Fruit fly (Drosophila melanogaster) whole organism, prepupa: ENCODE data around the gene CG3301.

Experiments used
- CG10669 ChIP-seq: fragments of 200-800 bp; sonication (Bioruptor generic); optimal IDR thresholded peaks from 3 replicates; lab custom pipeline; 2018; ENCODE audit warnings: missing biosample characterization, mild to moderate bottlenecking, missing genetic modification characterization, moderate library complexity
- CG11762 ChIP-seq: fragments of 200-800 bp; sonication (Bioruptor generic); optimal IDR thresholded peaks from 3 replicates; lab custom pipeline; 2016; ENCODE audit warnings: missing biosample characterization, missing genetic modification characterization; ENCODE audit not compliant: insufficient read depth
- CG15336 ChIP-seq: fragments of 200-800 bp; sonication (Bioruptor generic); IDR thresholded peaks from 2 replicates; pipeline ENCODE4 v1.3.6; 2022; ENCODE audit warnings: missing biosample characterization, missing genetic modification characterization
- CG1621 ChIP-seq: fragments of 200-800 bp; sonication (Bioruptor generic); optimal IDR thresholded peaks from 3 replicates; lab custom pipeline; 2018; ENCODE audit warnings: missing biosample characterization, mild to moderate bottlenecking, missing genetic modification characterization
- CG3032 ChIP-seq: fragments of 200-800 bp; optimal IDR thresholded peaks from 2 replicates; lab custom pipeline; 2019; ENCODE audit warnings: missing biosample characterization, mild to moderate bottlenecking, missing genetic modification characterization, moderate library complexity
- CG32006 ChIP-seq: fragments of 200-800 bp; sonication (Bioruptor generic); optimal IDR thresholded peaks from 3 replicates; lab custom pipeline; 2017; ENCODE audit warnings: missing biosample characterization, mild to moderate bottlenecking, missing genetic modification characterization
- CG34406 ChIP-seq: fragments of 200-800 bp; sonication (Bioruptor generic); optimal IDR thresholded peaks from 3 replicates; lab custom pipeline; 2016; ENCODE audit warnings: missing biosample characterization, missing genetic modification characterization
- CG3919 ChIP-seq: fragments of 200-800 bp; sonication (Bioruptor generic); optimal IDR thresholded peaks from 3 replicates; lab custom pipeline; 2016; ENCODE audit warnings: missing biosample characterization, missing genetic modification characterization
- CG6163 ChIP-seq: fragments of 200-800 bp; sonication (Bioruptor generic); IDR thresholded peaks from 3 replicates; pipeline ENCODE4 v1.3.6; 2022; ENCODE audit warnings: missing biosample characterization, missing genetic modification characterization
- CG6792 ChIP-seq: fragments of 200-800 bp; sonication (Bioruptor generic); optimal IDR thresholded peaks from 3 replicates; lab custom pipeline; 2016; ENCODE audit warnings: missing biosample characterization, missing genetic modification characterization
- CG6854 ChIP-seq: fragments of 200-800 bp; sonication (Bioruptor generic); optimal IDR thresholded peaks from 2 replicates; lab custom pipeline; 2017; ENCODE audit warnings: missing biosample characterization, mild to moderate bottlenecking, missing genetic modification characterization
- CG7368 ChIP-seq: fragments of 200-800 bp; sonication (Bioruptor generic); optimal IDR thresholded peaks from 3 replicates; lab custom pipeline; 2016; ENCODE audit warnings: missing biosample characterization, missing genetic modification characterization
- CG8632 ChIP-seq: fragments of 200-800 bp; sonication (Bioruptor generic); optimal IDR thresholded peaks from 3 replicates; lab custom pipeline; 2016; ENCODE audit warnings: missing biosample characterization, missing genetic modification characterization
- Eip75B ChIP-seq: fragments of 200-800 bp; sonication (Bioruptor generic); optimal IDR thresholded peaks from 3 replicates; lab custom pipeline; 2016; ENCODE audit warnings: missing biosample characterization, missing genetic modification characterization
- Eip78C ChIP-seq: fragments of 200-800 bp; sonication (Bioruptor generic); peaks from one replicate; lab custom pipeline; 2016; ENCODE audit warnings: missing biosample characterization, missing genetic modification characterization
- Eip93F ChIP-seq: fragments of 200-800 bp; sonication (Bioruptor generic); optimal IDR thresholded peaks from 2 replicates; lab custom pipeline; 2016; ENCODE audit warnings: missing biosample characterization, mild to moderate bottlenecking, missing genetic modification characterization
- Ets21C ChIP-seq: fragments of 200-800 bp; sonication (Bioruptor generic); optimal IDR thresholded peaks from 3 replicates; lab custom pipeline; 2016; ENCODE audit warnings: missing biosample characterization, missing genetic modification characterization
- Ets96B ChIP-seq: fragments of 200-800 bp; optimal IDR thresholded peaks from 2 replicates; lab custom pipeline; 2019; ENCODE audit warnings: missing biosample characterization, mild to moderate bottlenecking, missing genetic modification characterization, moderate library complexity
- Hr38 ChIP-seq: sonication (Bioruptor generic); optimal IDR thresholded peaks from 2 replicates; lab custom pipeline; 2016; ENCODE audit warnings: missing biosample characterization, missing genetic modification characterization
- Hr39 ChIP-seq: fragments of 200-800 bp; sonication (Bioruptor generic); optimal IDR thresholded peaks from 2 replicates; lab custom pipeline; 2016; ENCODE audit warnings: missing biosample characterization, missing genetic modification characterization
- Met ChIP-seq: fragments of 200-800 bp; sonication (Bioruptor generic); optimal IDR thresholded peaks from 3 replicates; lab custom pipeline; 2016; ENCODE audit warnings: missing biosample characterization, missing genetic modification characterization
- OdsH ChIP-seq: fragments of 200-800 bp; sonication (Bioruptor generic); optimal IDR thresholded peaks from 3 replicates; lab custom pipeline; 2016; ENCODE audit warnings: missing biosample characterization, missing genetic modification characterization
- Smox ChIP-seq: fragments of 200-800 bp; sonication (Bioruptor generic); optimal IDR thresholded peaks from 3 replicates; lab custom pipeline; 2016; ENCODE audit warnings: missing biosample characterization, missing genetic modification characterization
- Sox102F ChIP-seq: fragments of 200-800 bp; sonication (Bioruptor generic); optimal IDR thresholded peaks from 2 replicates; lab custom pipeline; 2016; ENCODE audit warnings: missing biosample characterization, mild to moderate bottlenecking, missing genetic modification characterization
- Sox14 ChIP-seq: fragments of 200-800 bp; sonication (Bioruptor generic); optimal IDR thresholded peaks from 3 replicates; lab custom pipeline; 2016; ENCODE audit warnings: missing biosample characterization, missing genetic modification characterization
- acj6 ChIP-seq: fragments of 200-800 bp; sonication (Bioruptor generic); optimal IDR thresholded peaks from 3 replicates; lab custom pipeline; 2016; ENCODE audit warnings: missing biosample characterization, missing genetic modification characterization
- cyc ChIP-seq: fragments of 200-800 bp; sonication (Bioruptor generic); optimal IDR thresholded peaks from 3 replicates; lab custom pipeline; 2016; ENCODE audit warnings: missing biosample characterization, missing genetic modification characterization
- dac ChIP-seq: fragments of 200-800 bp; sonication (Bioruptor generic); optimal IDR thresholded peaks from 2 replicates; lab custom pipeline; 2017; ENCODE audit warnings: missing biosample characterization, mild to moderate bottlenecking, missing genetic modification characterization
- dsx ChIP-seq: fragments of 200-800 bp; optimal IDR thresholded peaks from 3 replicates; lab custom pipeline; 2019; ENCODE audit warnings: missing biosample characterization, mild to moderate bottlenecking, missing genetic modification characterization, moderate library complexity; ENCODE audit not compliant: poor library complexity, severe bottlenecking
- eg ChIP-seq: fragments of 200-800 bp; sonication (Bioruptor generic); IDR thresholded peaks from 3 replicates; pipeline ENCODE4 v1.3.6; 2022; ENCODE audit warnings: missing biosample characterization, missing genetic modification characterization
- esn ChIP-seq: fragments of 200-800 bp; sonication (Bioruptor generic); optimal IDR thresholded peaks from 2 replicates; lab custom pipeline; 2016; ENCODE audit warnings: missing biosample characterization, mild to moderate bottlenecking, missing genetic modification characterization, moderate library complexity
- fd59A ChIP-seq: fragments of 200-800 bp; sonication (Bioruptor generic); optimal IDR thresholded peaks from 2 replicates; lab custom pipeline; 2017; ENCODE audit warnings: missing biosample characterization, mild to moderate bottlenecking, missing genetic modification characterization, missing genetic modification reagents
- fd85E ChIP-seq: fragments of 200-800 bp; sonication (Bioruptor generic); optimal IDR thresholded peaks from 3 replicates; lab custom pipeline; 2016; ENCODE audit warnings: missing biosample characterization, missing genetic modification characterization
- fkh ChIP-seq: fragments of 200-800 bp; sonication (Bioruptor generic); optimal IDR thresholded peaks from 3 replicates; lab custom pipeline; 2017; ENCODE audit warnings: missing biosample characterization, mild to moderate bottlenecking, missing genetic modification characterization, moderate library complexity
- lz ChIP-seq: fragments of 200-800 bp; sonication (Bioruptor generic); optimal IDR thresholded peaks from 3 replicates; lab custom pipeline; 2016; ENCODE audit warnings: missing biosample characterization, missing genetic modification characterization
- pdm3 ChIP-seq: fragments of 200-800 bp; sonication (Bioruptor generic); optimal IDR thresholded peaks from 3 replicates; lab custom pipeline; 2016; ENCODE audit warnings: missing biosample characterization, missing genetic modification characterization
- salr ChIP-seq, 2 experiments: fragments of 200-800 bp; sonication (Bioruptor generic); optimal IDR thresholded peaks; 3 replicates each; lab custom pipeline; 2016 to 2018; ENCODE audit warnings: missing biosample characterization in 2 of 2, missing genetic modification characterization in 2 of 2, mild to moderate bottlenecking in 1 of 2
- spab ChIP-seq: fragments of 200-800 bp; sonication (Bioruptor generic); optimal IDR thresholded peaks from 2 replicates; lab custom pipeline; 2017; ENCODE audit warnings: missing biosample characterization, mild to moderate bottlenecking, missing genetic modification characterization, missing genetic modification reagents
- ss ChIP-seq, 2 experiments: fragments of 200-800 bp; sonication (Bioruptor generic); optimal IDR thresholded peaks; 2 replicates in 1 of 2; 3 replicates in 1 of 2; lab custom pipeline; 2017 to 2018; ENCODE audit warnings: mild to moderate bottlenecking in 2 of 2, missing biosample characterization in 2 of 2, missing genetic modification characterization in 2 of 2, moderate library complexity in 1 of 2
- svp ChIP-seq: fragments of 200-800 bp; sonication (Bioruptor generic); peaks from one replicate; lab custom pipeline; 2016; ENCODE audit warnings: missing biosample characterization, missing genetic modification characterization
- topi ChIP-seq: fragments of 200-800 bp; sonication (Bioruptor generic); optimal IDR thresholded peaks from 3 replicates; lab custom pipeline; 2016; ENCODE audit warnings: missing biosample characterization, missing genetic modification characterization
- vri ChIP-seq: fragments of 200-800 bp; sonication (Bioruptor generic); optimal IDR thresholded peaks from 3 replicates; lab custom pipeline; 2016; ENCODE audit warnings: missing biosample characterization, mild to moderate bottlenecking, missing genetic modification characterization

CG3301 gene

dm6 chr3R:21273427-21274038 is 2.5 kb downstream of the CG3301 start, which contains the start of gene CG3308 (continued):
- TF ChIP-seq CG1621 (tag; lab: Kevin White, UChicago) (no peak), Smox (GFP tag; lab: Kevin White, UChicago) (no peak), Ets96B (no peak), cyc (GFP tag; lab: Kevin White, UChicago) (peak; percentile 37), dsx (GFP tag; lab: Kevin White, UChicago) (no peak), OdsH (GFP tag; lab: Kevin White, UChicago) (peak; percentile 34), fd85E (GFP tag; lab: Kevin White, UChicago) (no peak), CG34406 (GFP tag; lab: Kevin White, UChicago) (no peak), Hr39 (GFP tag; lab: Kevin White, UChicago) (peak; percentile 16), fkh (GFP tag; lab: Kevin White, UChicago) (no peak), lz (GFP tag; lab: Kevin White, UChicago) (peak; percentile 39), Sox14 (peak; percentile 13), Hr38 (GFP tag; lab: Kevin White, UChicago) (no peak), Sox102F (GFP tag; lab: Kevin White, UChicago) (peak; percentile 15), pdm3 (no peak), Ets21C (no peak), Eip93F (GFP tag; lab: Kevin White, UChicago) (no peak), acj6 (GFP tag; lab: Kevin White, UChicago) (peak; percentile 4), dac (GFP tag; lab: Kevin White, UChicago) (no peak), fd59A (no peak), esn (GFP tag; lab: Kevin White, UChicago) (peak; percentile 57), eg (GFP tag; lab: Robert Waterston, UW) (no peak), CG8632 (GFP tag; lab: Kevin White, UChicago) (no peak), salr (GFP tag; optimal IDR thresholded peaks at IDR 0.05; lab: Kevin White, UChicago) (no peak), topi (GFP tag; lab: Kevin White, UChicago) (no peak), ss (GFP tag; optimal IDR thresholded peaks at IDR 0.05; lab: Kevin White, UChicago) (peak in 1 of 2 experiments; percentile 7), Met (no peak), CG15336 (GFP tag; lab: Robert Waterston, UW) (no peak), Eip78C (GFP tag; lab: Kevin White, UChicago) (peak; percentile 82)

dm6 chr3R:21271208-21271607 is 4.8 kb downstream of the CG3301 start:
- TF ChIP-seq Smox (GFP tag; lab: Kevin White, UChicago) (no peak), fkh (GFP tag; lab: Kevin White, UChicago) (peak; percentile 81)

- peak; percentile 91 for TF ChIP-seq svp
- TF ChIP-seq dac (GFP tag; lab: Kevin White, UChicago): no peak
- TF ChIP-seq CG7368 (GFP tag; lab: Kevin White, UChicago): no peak
- no peak for TF ChIP-seq Eip93F (GFP tag; lab: Kevin White, UChicago)
- TF ChIP-seq CG32006 (GFP tag; lab: Kevin White, UChicago): no peak
Observed at dm6 chr3R:21270609-21271143, 5.4 kb downstream of the CG3301 start.

- TF ChIP-seq CG11762 (GFP tag; lab: Kevin White, UChicago): no peak
- peak; percentile 14 for TF ChIP-seq CG3032 (tag; lab: Kevin White, UChicago)
- peak; percentile 43 for TF ChIP-seq CG3919 (GFP tag; lab: Kevin White, UChicago)
- peak; percentile 84 for TF ChIP-seq svp
- TF ChIP-seq pdm3: no peak
- peak; percentile 51 for TF ChIP-seq esn (GFP tag; lab: Kevin White, UChicago)
- TF ChIP-seq Sox14: peak; percentile 61
- TF ChIP-seq topi (GFP tag; lab: Kevin White, UChicago): peak; percentile 45
- TF ChIP-seq Eip75B (GFP tag; lab: Kevin White, UChicago): peak; percentile 1
- TF ChIP-seq CG6163 (GFP tag; lab: Robert Waterston, UW): peak; percentile 53; the same call in 2 of the 3 replicates
- no peak for TF ChIP-seq acj6 (GFP tag; lab: Kevin White, UChicago)
- no peak for TF ChIP-seq CG10669
- peak; percentile 44 for TF ChIP-seq CG1621 (tag; lab: Kevin White, UChicago)
- no peak for TF ChIP-seq spab (GFP tag; lab: Kevin White, UChicago)
- peak; percentile 35 for TF ChIP-seq lz (GFP tag; lab: Kevin White, UChicago)
- TF ChIP-seq Sox102F (GFP tag; lab: Kevin White, UChicago): no peak
- peak; percentile 82 for TF ChIP-seq fkh (GFP tag; lab: Kevin White, UChicago)
- TF ChIP-seq fd59A: no peak
- TF ChIP-seq eg (GFP tag; lab: Robert Waterston, UW): no peak
- peak; percentile 1 for TF ChIP-seq dac (GFP tag; lab: Kevin White, UChicago)
- peak; percentile 44 for TF ChIP-seq CG6854 (GFP tag; lab: Kevin White, UChicago)
- TF ChIP-seq vri (GFP tag; lab: Kevin White, UChicago): peak; percentile 66
- no peak for TF ChIP-seq salr (GFP tag; optimal IDR thresholded peaks at IDR 0.05; lab: Kevin White, UChicago)
- TF ChIP-seq CG6792 (GFP tag; lab: Kevin White, UChicago): no peak
Observed at dm6 chr3R:21269923-21270322, 6.1 kb downstream of the CG3301 start, which contains the start of the genes AP-2sigma and Idi. AP-2sigma (minus strand) TSS chr3R:21270075. Idi (plus strand) TSS chr3R:21270126.
